Worm (Caenorhabditis elegans) whole organism, L1 larva: ENCODE results near the gene sphk-1.

Experiments
- C34B4.2 ChIP-seq: sonication (generic microtip); optimal IDR thresholded peaks from 2 replicates; lab custom pipeline; 2017; ENCODE audit warnings: mild to moderate bottlenecking, missing genetic modification characterization, missing compliant biosample characterization
- F16B12.6 ChIP-seq: fragments of 150-350 bp; optimal IDR thresholded peaks from 2 replicates; lab custom pipeline; 2014; ENCODE audit warnings: missing biosample characterization, missing genetic modification characterization
- aha-1 ChIP-seq: fragments of 150-350 bp; optimal IDR thresholded peaks from 2 replicates; lab custom pipeline; 2014; ENCODE audit warnings: missing biosample characterization, missing genetic modification characterization
- aly-2 ChIP-seq: fragments of 150-350 bp; optimal IDR thresholded peaks from 2 replicates; lab custom pipeline; 2014; ENCODE audit warnings: missing biosample characterization, missing genetic modification characterization
- ama-1 ChIP-seq: fragments of 150-350 bp; optimal IDR thresholded peaks from 2 replicates; lab custom pipeline; 2014
- ceh-82 ChIP-seq, 3 experiments: fragments of 150-350 bp in 1 of 3; sonication (generic microtip) in 2 of 3; optimal IDR thresholded peaks; 2 replicates each; lab custom pipeline; 2014 to 2017; ENCODE audit warnings: missing biosample characterization in 3 of 3, missing genetic modification characterization in 3 of 3
- ces-1 ChIP-seq: fragments of 150-350 bp; optimal IDR thresholded peaks from 2 replicates; lab custom pipeline; 2014; ENCODE audit warnings: missing biosample characterization, missing genetic modification reagents, missing genetic modification characterization
- dpl-1 ChIP-seq, 3 experiments: fragments of 150-350 bp in 2 of 3; sonication (generic microtip) in 1 of 3; optimal IDR thresholded peaks; 2 replicates each; lab custom pipeline; 2014 to 2017; ENCODE audit warnings: missing biosample characterization in 3 of 3, missing genetic modification characterization in 3 of 3, missing genetic modification reagents in 3 of 3
- efl-1 ChIP-seq, 4 experiments: fragments of 150-350 bp; optimal IDR thresholded peaks in 3 of 4; peaks in 1 of 4; 1 replicate in 1 of 4; 2 replicates in 3 of 4; lab custom pipeline; 2014; ENCODE audit warnings: missing biosample characterization in 2 of 4, missing genetic modification characterization in 2 of 4, missing genetic modification reagents in 2 of 4
- elt-2 ChIP-seq: sonication (generic microtip); optimal IDR thresholded peaks from 2 replicates; lab custom pipeline; 2016; ENCODE audit warnings: missing genetic modification characterization, mild to moderate bottlenecking, inconsistent platforms, missing compliant biosample characterization, missing genetic modification reagents
- elt-3 ChIP-seq, 6 experiments: fragments of 150-350 bp in 1 of 6; sonication (generic microtip); optimal IDR thresholded peaks; 2 replicates each; lab custom pipeline; 2017 to 2018; ENCODE audit warnings: missing biosample characterization in 6 of 6, missing genetic modification characterization in 6 of 6, inconsistent platforms in 1 of 6
- fkh-4 ChIP-seq: sonication (generic microtip); optimal IDR thresholded peaks from 2 replicates; lab custom pipeline; 2016; ENCODE audit warnings: missing compliant biosample characterization, missing genetic modification characterization, borderline replicate concordance
- fkh-8 ChIP-seq: sonication (generic microtip); optimal IDR thresholded peaks from 2 replicates; lab custom pipeline; 2016; ENCODE audit warnings: mild to moderate bottlenecking, missing genetic modification characterization, missing compliant biosample characterization
- grh-1 ChIP-seq: fragments of 200-800 bp; sonication (Bioruptor generic); IDR thresholded peaks from 2 replicates; pipeline ENCODE4 v1.3.6; 2022; ENCODE audit warnings: missing genetic modification reagents, missing genetic modification characterization, missing compliant biosample characterization
- hlh-4 ChIP-seq: sonication (generic microtip); optimal IDR thresholded peaks from 2 replicates; lab custom pipeline; 2016; ENCODE audit warnings: mild to moderate bottlenecking, missing genetic modification characterization, missing compliant biosample characterization
- lin-14 ChIP-seq: fragments of 200-800 bp; sonication (Bioruptor generic); optimal IDR thresholded peaks from 2 replicates; lab custom pipeline; 2018; ENCODE audit warnings: mild to moderate bottlenecking, missing genetic modification characterization, moderate library complexity, missing compliant biosample characterization
- lin-15B ChIP-seq: fragments of 150-350 bp; sonication (generic microtip); optimal IDR thresholded peaks from 3 replicates; lab custom pipeline; 2014; ENCODE audit warnings: missing biosample characterization, missing genetic modification characterization
- lin-35 ChIP-seq, 2 experiments: fragments of 150-350 bp; optimal IDR thresholded peaks; 2 replicates each; lab custom pipeline; 2014; ENCODE audit warnings: missing biosample characterization in 2 of 2, missing genetic modification characterization in 2 of 2, missing genetic modification reagents in 2 of 2
- lin-39 ChIP-seq: fragments of 150-350 bp; optimal IDR thresholded peaks from 2 replicates; lab custom pipeline; 2014; ENCODE audit warnings: missing biosample characterization, missing genetic modification reagents, missing genetic modification characterization
- lsy-2 ChIP-seq, 2 experiments: fragments of 150-350 bp; optimal IDR thresholded peaks; 2 replicates each; lab custom pipeline; 2014; ENCODE audit warnings: missing biosample characterization in 2 of 2, missing genetic modification characterization in 2 of 2
- mef-2 ChIP-seq: fragments of 150-350 bp; optimal IDR thresholded peaks from 2 replicates; lab custom pipeline; 2014; ENCODE audit warnings: missing biosample characterization, missing genetic modification characterization
- mep-1 ChIP-seq: fragments of 150-350 bp; optimal IDR thresholded peaks from 2 replicates; lab custom pipeline; 2014; ENCODE audit warnings: missing biosample characterization, missing genetic modification characterization
- nhr-11 ChIP-seq: fragments of 150-350 bp; optimal IDR thresholded peaks from 2 replicates; lab custom pipeline; 2014; ENCODE audit warnings: missing biosample characterization, missing genetic modification characterization
- nhr-20 ChIP-seq: sonication (generic microtip); optimal IDR thresholded peaks from 2 replicates; lab custom pipeline; 2016; ENCODE audit warnings: mild to moderate bottlenecking, missing genetic modification characterization, missing compliant biosample characterization
- nhr-28 ChIP-seq: fragments of 150-350 bp; optimal IDR thresholded peaks from 2 replicates; lab custom pipeline; 2014; ENCODE audit warnings: missing biosample characterization, missing genetic modification characterization
- nhr-47 ChIP-seq: sonication (generic microtip); optimal IDR thresholded peaks from 2 replicates; lab custom pipeline; 2016; ENCODE audit warnings: mild to moderate bottlenecking, missing genetic modification characterization, moderate library complexity, missing compliant biosample characterization
- nhr-71 ChIP-seq: sonication (generic microtip); optimal IDR thresholded peaks from 2 replicates; lab custom pipeline; 2016; ENCODE audit warnings: mild to moderate bottlenecking, missing genetic modification characterization, moderate library complexity, missing compliant biosample characterization
- nhr-90 ChIP-seq: sonication (generic microtip); optimal IDR thresholded peaks from 2 replicates; lab custom pipeline; 2016; ENCODE audit warnings: mild to moderate bottlenecking, missing genetic modification characterization, missing compliant biosample characterization; ENCODE audit not compliant: poor library complexity
- pqm-1 ChIP-seq: sonication (generic microtip); optimal IDR thresholded peaks from 3 replicates; lab custom pipeline; 2017; ENCODE audit warnings: missing biosample characterization, missing genetic modification characterization
- rnt-1 ChIP-seq: sonication (generic microtip); optimal IDR thresholded peaks from 2 replicates; lab custom pipeline; 2016; ENCODE audit warnings: mild to moderate bottlenecking, missing genetic modification characterization, moderate library complexity, missing compliant biosample characterization
- snu-23 ChIP-seq: sonication (generic microtip); optimal IDR thresholded peaks from 2 replicates; lab custom pipeline; 2016; ENCODE audit warnings: missing genetic modification characterization, missing compliant biosample characterization
- sox-4 ChIP-seq: sonication (generic microtip); optimal IDR thresholded peaks from 2 replicates; lab custom pipeline; 2016; ENCODE audit warnings: missing genetic modification characterization, missing compliant biosample characterization
- swsn-7 ChIP-seq: sonication (generic microtip); optimal IDR thresholded peaks from 2 replicates; lab custom pipeline; 2016; ENCODE audit warnings: missing genetic modification characterization, missing compliant biosample characterization
- tbx-2 ChIP-seq: sonication (generic microtip); optimal IDR thresholded peaks from 2 replicates; lab custom pipeline; 2016; ENCODE audit warnings: missing genetic modification characterization, missing compliant biosample characterization
- tlp-1 ChIP-seq: fragments of 150-350 bp; optimal IDR thresholded peaks from 2 replicates; lab custom pipeline; 2014; ENCODE audit warnings: missing biosample characterization, missing genetic modification characterization
- unc-62 ChIP-seq: fragments of 150-350 bp; optimal IDR thresholded peaks from 2 replicates; lab custom pipeline; 2014; ENCODE audit warnings: missing biosample characterization, missing genetic modification reagents, missing genetic modification characterization
- xbp-1 ChIP-seq: sonication (generic microtip); optimal IDR thresholded peaks from 2 replicates; lab custom pipeline; 2016; ENCODE audit warnings: missing genetic modification characterization, missing compliant biosample characterization
- zag-1 ChIP-seq: fragments of 150-350 bp; optimal IDR thresholded peaks from 2 replicates; lab custom pipeline; 2014; ENCODE audit warnings: missing biosample characterization, missing genetic modification characterization
- ztf-11 ChIP-seq, 2 experiments: sonication (generic microtip); optimal IDR thresholded peaks; 2 replicates each; lab custom pipeline; 2016 to 2017; ENCODE audit warnings: missing genetic modification characterization in 2 of 2, missing biosample characterization in 1 of 2, missing compliant biosample characterization in 1 of 2

The sphk-1 gene

DNA sequence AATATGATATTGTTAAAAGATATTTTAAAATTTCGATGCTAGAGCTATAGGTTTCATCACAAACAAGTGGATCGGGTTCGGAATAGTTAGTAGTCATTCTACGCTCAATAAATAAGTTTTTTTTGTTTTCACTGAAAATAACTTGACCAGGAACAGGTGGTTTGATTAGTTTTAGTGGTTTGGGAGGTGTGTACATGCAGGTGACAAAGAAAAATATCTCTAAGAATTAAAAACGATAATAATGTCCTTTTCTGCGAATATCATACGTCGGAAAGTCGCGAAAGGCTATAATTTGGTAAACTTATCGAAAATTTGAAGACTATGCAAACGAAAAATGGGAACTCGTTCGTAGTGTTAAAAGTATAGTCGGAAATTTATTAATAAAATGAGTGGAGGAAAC is 8.8 kb upstream of the sphk-1 start, which contains the start of gene srg-15:
srg-15 (minus strand) TSS at position 101 of the 400 bp plus-strand sequence.
- no peak for TF ChIP-seq unc-62 (GFP tag; lab: Kevin White, UChicago)
- TF ChIP-seq fkh-8 (tag; lab: Kevin White, UChicago): peak; percentile 56
- TF ChIP-seq nhr-47 (tag; lab: Kevin White, UChicago): peak; percentile 25
- no peak for TF ChIP-seq fkh-4 (tag; lab: Kevin White, UChicago)
- TF ChIP-seq tbx-2 (tag; lab: Kevin White, UChicago): no peak
- no peak for TF ChIP-seq zag-1 (tag; lab: Kevin White, UChicago)
- TF ChIP-seq nhr-71 (tag; lab: Kevin White, UChicago): peak; percentile 26
- TF ChIP-seq, all 84 proteins: peak for 3

ce11 chrII:8707024-8707423 is 5.6 kb upstream of the sphk-1 start, which contains the start of gene cup-16:
Gene cup-16 (plus strand): TSS chrII:8707155.
- TF ChIP-seq efl-1 (optimal IDR thresholded peaks at IDR 0.05; lab: Kevin White, UChicago) (no peak), efl-1 (GFP tag; optimal IDR thresholded peaks at IDR 0.05 in 1 of 2; lab: Kevin White, UChicago) (peak in 1 of 2 experiments; percentile 88), aha-1 (tag; lab: Kevin White, UChicago) (no peak), zag-1 (tag; lab: Kevin White, UChicago) (no peak), pqm-1 (no peak), snu-23 (GFP tag; lab: Kevin White, UChicago) (peak; percentile 14), nhr-11 (no peak), lin-39 (tag; lab: Kevin White, UChicago) (peak; percentile 65), nhr-20 (tag; lab: Kevin White, UChicago) (peak; percentile 14), aly-2 (tag; lab: Kevin White, UChicago) (no peak), sox-4 (tag; lab: Kevin White, UChicago) (no peak), rnt-1 (tag; lab: Kevin White, UChicago) (peak; percentile 78), lin-14 (GFP tag; lab: Kevin White, UChicago) (peak; percentile 80), lsy-2 (tag; optimal IDR thresholded peaks at IDR 0.05; lab: Kevin White, UChicago) (peak; percentile 20 to 50), tlp-1 (tag; lab: Kevin White, UChicago) (no peak), nhr-71 (tag; lab: Kevin White, UChicago) (peak; percentile 79), hlh-4 (tag; lab: Kevin White, UChicago) (no peak)
- TF ChIP-seq, all 84 proteins: peak for 8

DNA sequence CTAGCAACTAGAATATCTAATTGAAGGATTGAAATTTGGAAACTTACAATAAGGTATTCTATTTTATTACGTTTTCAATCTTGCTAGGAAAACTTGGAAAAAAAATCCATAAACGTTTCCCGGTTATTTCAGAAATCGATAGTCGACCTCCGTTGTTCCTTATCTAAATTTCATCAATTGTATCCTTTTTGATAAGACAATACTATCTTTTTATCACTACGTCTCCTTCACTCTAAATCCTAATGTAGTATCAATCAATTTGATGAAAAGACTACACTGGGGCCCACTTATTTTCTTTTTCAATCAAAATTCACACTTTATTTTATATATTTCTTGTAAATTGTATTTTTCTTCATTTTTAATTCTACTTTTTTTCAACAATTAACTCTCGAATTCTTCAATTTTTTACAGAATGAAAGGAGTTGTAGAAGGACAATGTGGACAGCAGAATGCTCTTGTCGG is 3.0 kb upstream of the sphk-1 start, which contains the start of gene prx-5:
prx-5 (plus strand) TSS at position 412 of the 462 bp plus-strand sequence.
- no peak for TF ChIP-seq nhr-28 (tag; lab: Kevin White, UChicago)
- TF ChIP-seq lin-35 (GFP tag; optimal IDR thresholded peaks at IDR 0.05; lab: Kevin White, UChicago): peak in 1 of 2 experiments; percentile 7
- peak; percentile 16 for TF ChIP-seq elt-2
- TF ChIP-seq mef-2: no peak
- TF ChIP-seq grh-1: no peak
- peak in 1 of 6 experiments; percentile 67 for TF ChIP-seq elt-3 (tag; optimal IDR thresholded peaks at IDR 0.05; lab: Kevin White, UChicago)

DNA sequence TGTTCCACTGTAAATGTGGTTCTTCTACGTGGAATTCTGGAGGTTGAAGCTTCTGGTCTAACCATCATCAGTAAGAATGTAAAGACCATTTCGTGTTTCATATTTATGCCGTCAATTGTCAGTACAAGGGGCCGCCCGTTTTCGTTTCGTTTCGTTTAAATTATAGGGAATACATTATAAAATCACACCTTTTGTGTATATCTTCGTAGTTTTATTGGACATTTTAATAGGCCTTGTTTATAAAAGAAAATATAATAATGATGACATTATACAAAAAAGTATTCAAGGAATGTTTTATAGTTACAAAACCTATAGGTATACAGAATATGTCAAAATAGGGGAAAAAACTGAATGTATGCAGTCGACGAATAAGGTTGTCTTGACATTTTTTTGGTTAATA is 2.3 kb upstream of the sphk-1 start, which contains the start of gene ceh-7:
ceh-7 (minus strand) TSS at position 101 of the 400 bp plus-strand sequence.
- TF ChIP-seq hlh-4 (tag; lab: Kevin White, UChicago) (no peak), fkh-8 (tag; lab: Kevin White, UChicago) (no peak), lin-15B (no peak), ceh-82 (tag; optimal IDR thresholded peaks at IDR 0.05; lab: Kevin White, UChicago) (no peak), efl-1 (optimal IDR thresholded peaks at IDR 0.05; lab: Kevin White, UChicago) (no peak), efl-1 (GFP tag; optimal IDR thresholded peaks at IDR 0.05 in 1 of 2; lab: Kevin White, UChicago) (no peak), ama-1 (lab: Kevin White, UChicago) (no peak), pqm-1 (no peak), swsn-7 (tag; lab: Kevin White, UChicago) (no peak), xbp-1 (tag; lab: Kevin White, UChicago) (no peak)
- TF ChIP-seq, all 84 proteins: peak for 0

ce11 chrII:8701059-8701458 is 410 bp downstream of the sphk-1 start:
- TF ChIP-seq ces-1 (GFP tag; lab: Kevin White, UChicago) (no peak), dpl-1 (GFP tag; optimal IDR thresholded peaks at IDR 0.05; lab: Kevin White, UChicago) (peak in 1 of 3 experiments; percentile 20), lsy-2 (tag; optimal IDR thresholded peaks at IDR 0.05; lab: Kevin White, UChicago) (peak; percentile 67 to 81), C34B4.2 (tag; lab: Kevin White, UChicago) (no peak), F16B12.6 (tag; lab: Kevin White, UChicago) (peak; percentile 63), efl-1 (optimal IDR thresholded peaks at IDR 0.05; lab: Kevin White, UChicago) (peak in 1 of 2 experiments; percentile 6), efl-1 (GFP tag; optimal IDR thresholded peaks at IDR 0.05 in 1 of 2; lab: Kevin White, UChicago) (no peak), nhr-90 (tag; lab: Kevin White, UChicago) (no peak), ztf-11 (tag; optimal IDR thresholded peaks at IDR 0.05; lab: Kevin White, UChicago) (no peak), nhr-28 (tag; lab: Kevin White, UChicago) (no peak), mep-1 (tag; lab: Kevin White, UChicago) (peak; percentile 3)
